Fruit fly (Drosophila melanogaster) whole organism, embryonic: ENCODE results near the gene wg.

Source experiments
- Atf3 ChIP-seq: fragments of 200-800 bp; sonication (Bioruptor generic); optimal IDR thresholded peaks from 3 replicates; lab custom pipeline; 2016; ENCODE audit warnings: missing biosample characterization, missing genetic modification characterization
- Blimp-1 ChIP-seq: fragments of 200-800 bp; sonication (Bioruptor generic); optimal IDR thresholded peaks from 3 replicates; lab custom pipeline; 2018; ENCODE audit warnings: missing biosample characterization, missing genetic modification characterization, mild to moderate bottlenecking, moderate library complexity, missing genetic modification reagents
- CG14710 ChIP-seq: fragments of 200-800 bp; sonication (Bioruptor generic); optimal IDR thresholded peaks from 3 replicates; lab custom pipeline; 2019; ENCODE audit warnings: missing biosample characterization, mild to moderate bottlenecking, missing genetic modification characterization, moderate library complexity
- CG14860 ChIP-seq: fragments of 200-800 bp; sonication (Bioruptor generic); IDR thresholded peaks from 3 replicates; pipeline ENCODE4 v1.3.6; 2022; ENCODE audit warnings: missing biosample characterization, missing genetic modification characterization; ENCODE audit not compliant: partially characterized antibody
- CG15514 ChIP-seq: fragments of 200-800 bp; sonication (Bioruptor generic); optimal IDR thresholded peaks from 3 replicates; lab custom pipeline; 2017; ENCODE audit warnings: missing biosample characterization, missing genetic modification characterization, mild to moderate bottlenecking, moderate library complexity, missing genetic modification reagents
- CG16815 ChIP-seq: fragments of 200-800 bp; sonication (Bioruptor generic); optimal IDR thresholded peaks from 3 replicates; lab custom pipeline; 2017; ENCODE audit warnings: missing biosample characterization, mild to moderate bottlenecking, missing genetic modification characterization
- CG17359 ChIP-seq: fragments of 200-800 bp; sonication (Bioruptor generic); optimal IDR thresholded peaks from 3 replicates; lab custom pipeline; 2018; ENCODE audit warnings: missing biosample characterization, mild to moderate bottlenecking, missing genetic modification characterization, moderate library complexity
- CG17802 ChIP-seq: fragments of 200-800 bp; sonication (Bioruptor generic); optimal IDR thresholded peaks from 2 replicates; lab custom pipeline; 2018; ENCODE audit warnings: missing biosample characterization, mild to moderate bottlenecking, missing genetic modification characterization, moderate library complexity
- CG17912 ChIP-seq: fragments of 200-800 bp; sonication (Bioruptor generic); optimal IDR thresholded peaks from 2 replicates; lab custom pipeline; 2018; ENCODE audit warnings: missing biosample characterization, mild to moderate bottlenecking, missing genetic modification characterization
- CG18599 ChIP-seq: fragments of 200-800 bp; sonication (Bioruptor generic); optimal IDR thresholded peaks from 3 replicates; lab custom pipeline; 2017; ENCODE audit warnings: missing biosample characterization, missing genetic modification characterization, mild to moderate bottlenecking, moderate library complexity, missing genetic modification reagents
- CG18619 ChIP-seq: fragments of 200-800 bp; sonication (Bioruptor generic); optimal IDR thresholded peaks from 3 replicates; lab custom pipeline; 2017; ENCODE audit warnings: missing biosample characterization, mild to moderate bottlenecking, missing genetic modification characterization
- CG18764 ChIP-seq: fragments of 200-800 bp; sonication (Bioruptor generic); optimal IDR thresholded peaks from 3 replicates; lab custom pipeline; 2016; ENCODE audit warnings: missing biosample characterization, missing genetic modification characterization
- CG2712 ChIP-seq: fragments of 200-800 bp; optimal IDR thresholded peaks from 3 replicates; lab custom pipeline; 2019; ENCODE audit warnings: missing biosample characterization, mild to moderate bottlenecking, missing genetic modification characterization, moderate library complexity
- CG3163 ChIP-seq: fragments of 200-800 bp; sonication (Bioruptor generic); optimal IDR thresholded peaks from 3 replicates; lab custom pipeline; 2016; ENCODE audit warnings: missing biosample characterization, missing genetic modification characterization
- CG4854 ChIP-seq: fragments of 200-800 bp; sonication (Bioruptor generic); optimal IDR thresholded peaks from 2 replicates; lab custom pipeline; 2016; ENCODE audit warnings: missing biosample characterization, missing genetic modification characterization, inconsistent platforms
- CG5245 ChIP-seq: fragments of 200-800 bp; sonication (Bioruptor generic); optimal IDR thresholded peaks from 3 replicates; lab custom pipeline; 2016; ENCODE audit warnings: missing biosample characterization, missing genetic modification characterization
- CG5953 ChIP-seq: fragments of 200-800 bp; sonication (Bioruptor generic); IDR thresholded peaks from 2 replicates; pipeline ENCODE4 v1.3.6; 2022; ENCODE audit warnings: missing biosample characterization, missing genetic modification characterization
- CG7357 ChIP-seq: fragments of 200-800 bp; sonication (Bioruptor generic); IDR thresholded peaks from 3 replicates; pipeline ENCODE4 v1.3.6; 2022; ENCODE audit warnings: missing biosample characterization, missing genetic modification characterization
- CG8944 ChIP-seq: fragments of 200-800 bp; sonication (Bioruptor generic); optimal IDR thresholded peaks from 3 replicates; lab custom pipeline; 2016; ENCODE audit warnings: missing biosample characterization, missing genetic modification characterization
- CG9437 ChIP-seq: fragments of 200-800 bp; sonication (Bioruptor generic); optimal IDR thresholded peaks from 2 replicates; lab custom pipeline; 2018; ENCODE audit warnings: missing biosample characterization, mild to moderate bottlenecking, missing genetic modification characterization
- Dbx ChIP-seq: fragments of 200-800 bp; sonication (Bioruptor generic); IDR thresholded peaks from 3 replicates; pipeline ENCODE4 v1.3.6; 2022; ENCODE audit warnings: missing biosample characterization, missing genetic modification characterization
- Dip3 ChIP-seq: fragments of 200-800 bp; sonication (Bioruptor generic); optimal IDR thresholded peaks from 3 replicates; lab custom pipeline; 2016; ENCODE audit warnings: missing biosample characterization, missing genetic modification characterization
- Ets65A ChIP-seq: fragments of 200-800 bp; sonication (Bioruptor generic); peaks from one replicate; lab custom pipeline; 2016; ENCODE audit warnings: missing biosample characterization, missing genetic modification characterization
- Fer3 ChIP-seq: fragments of 200-800 bp; sonication (Bioruptor generic); optimal IDR thresholded peaks from 2 replicates; lab custom pipeline; 2018; ENCODE audit warnings: missing biosample characterization, mild to moderate bottlenecking, missing genetic modification characterization, moderate library complexity
- H15 ChIP-seq: fragments of 200-800 bp; sonication (Bioruptor generic); IDR thresholded peaks from 3 replicates; pipeline ENCODE4 v1.3.6; 2022; ENCODE audit warnings: missing biosample characterization, missing genetic modification characterization
- Jarid2 ChIP-seq: fragments of 200-800 bp; sonication (Bioruptor generic); optimal IDR thresholded peaks from 3 replicates; lab custom pipeline; 2017; ENCODE audit warnings: mild to moderate bottlenecking, missing biosample characterization, missing genetic modification reagents, missing genetic modification characterization
- MBD-R2 ChIP-seq: fragments of 200-800 bp; sonication (Bioruptor generic); IDR thresholded peaks from 2 replicates; pipeline ENCODE4 v1.3.6; 2022; ENCODE audit warnings: missing biosample characterization, missing genetic modification characterization
- NFAT ChIP-seq: fragments of 200-800 bp; sonication (Bioruptor generic); IDR thresholded peaks from 2 replicates; pipeline ENCODE4 v1.3.6; 2022; ENCODE audit warnings: missing biosample characterization, missing genetic modification characterization
- Nf-YC ChIP-seq: fragments of 200-800 bp; optimal IDR thresholded peaks from 3 replicates; lab custom pipeline; 2019; ENCODE audit warnings: missing biosample characterization, mild to moderate bottlenecking, missing genetic modification characterization, moderate library complexity
- Opbp ChIP-seq: fragments of 200-800 bp; sonication (Bioruptor generic); IDR thresholded peaks from 3 replicates; pipeline ENCODE4 v1.3.6; 2022; ENCODE audit warnings: missing biosample characterization, missing genetic modification characterization; ENCODE audit not compliant: partially characterized antibody
- Pdp1 ChIP-seq, 2 experiments: fragments of 200-800 bp; sonication (Bioruptor generic); optimal IDR thresholded peaks; 3 replicates each; lab custom pipeline; 2016; ENCODE audit warnings: missing biosample characterization in 2 of 2, missing genetic modification characterization in 2 of 2, mild to moderate bottlenecking in 1 of 2, moderate library complexity in 1 of 2
- bcd ChIP-seq: fragments of 200-800 bp; sonication (Bioruptor generic); optimal IDR thresholded peaks from 2 replicates; lab custom pipeline; 2017; ENCODE audit warnings: missing biosample characterization, mild to moderate bottlenecking, missing genetic modification characterization
- cas ChIP-seq: fragments of 200-800 bp; sonication (Bioruptor generic); IDR thresholded peaks from 2 replicates; pipeline ENCODE4 v1.3.6; 2022; ENCODE audit warnings: missing biosample characterization, missing genetic modification characterization
- chif ChIP-seq, 2 experiments: fragments of 200-800 bp; sonication (Bioruptor generic); optimal IDR thresholded peaks; 3 replicates each; lab custom pipeline; 2016; ENCODE audit warnings: missing biosample characterization in 2 of 2, missing genetic modification characterization in 2 of 2
- chn ChIP-seq: fragments of 200-800 bp; sonication (Bioruptor generic); optimal IDR thresholded peaks from 2 replicates; lab custom pipeline; 2016; ENCODE audit warnings: missing biosample characterization, missing genetic modification characterization
- ci ChIP-seq: fragments of 200-800 bp; sonication (Bioruptor generic); IDR thresholded peaks from 3 replicates; pipeline ENCODE4 v1.3.6; 2022; ENCODE audit warnings: missing biosample characterization, missing genetic modification characterization
- dpn ChIP-seq, 2 experiments: fragments of 200-800 bp; sonication (Bioruptor generic); optimal IDR thresholded peaks; 3 replicates each; lab custom pipeline; 2016; ENCODE audit warnings: missing biosample characterization in 2 of 2, missing genetic modification characterization in 2 of 2
- esg ChIP-seq: fragments of 200-800 bp; sonication (Bioruptor generic); conservative IDR thresholded peaks from 2 replicates; pipeline ENCODE4 v1.3.6; 2022; ENCODE audit warnings: missing biosample characterization, missing genetic modification characterization
- fd96Cb ChIP-seq: fragments of 200-800 bp; sonication (Bioruptor generic); optimal IDR thresholded peaks from 2 replicates; lab custom pipeline; 2018; ENCODE audit warnings: missing biosample characterization, mild to moderate bottlenecking, missing genetic modification characterization, moderate library complexity
- gt ChIP-seq: fragments of 200-800 bp; sonication (Bioruptor generic); IDR thresholded peaks from 2 replicates; pipeline ENCODE4 v1.3.6; 2022; ENCODE audit warnings: missing biosample characterization, missing genetic modification characterization
- knrl ChIP-seq: fragments of 200-800 bp; sonication (Bioruptor generic); IDR thresholded peaks from 3 replicates; pipeline ENCODE4 v1.3.6; 2022; ENCODE audit warnings: missing biosample characterization, missing genetic modification characterization; ENCODE audit not compliant: partially characterized antibody
- onecut ChIP-seq: fragments of 200-800 bp; sonication (Bioruptor generic); IDR thresholded peaks from 2 replicates; pipeline ENCODE4 v1.3.6; 2022; ENCODE audit warnings: missing biosample characterization, missing genetic modification characterization
- pan ChIP-seq, 4 experiments: fragments of >200 bp in 3 of 4; fragments of 200-800 bp in 1 of 4; sonication (Bioruptor generic) in 1 of 4; optimal IDR thresholded peaks in 3 of 4; IDR thresholded peaks in 1 of 4; 2 replicates each; pipeline versions ENCODE4 v1.3.6 to Lab custom; 2017 to 2022; ENCODE audit warnings: missing biosample characterization in 2 of 4, missing genetic modification characterization in 2 of 4, mixed read lengths in 1 of 4
- pnt ChIP-seq: fragments of 200-800 bp; sonication (Bioruptor generic); optimal IDR thresholded peaks from 3 replicates; lab custom pipeline; 2016; ENCODE audit warnings: missing biosample characterization, missing genetic modification characterization
- sob ChIP-seq: fragments of 200-800 bp; sonication (Bioruptor generic); IDR thresholded peaks from 2 replicates; pipeline ENCODE4 v1.3.6; 2022; ENCODE audit warnings: missing biosample characterization, missing genetic modification characterization
- sqz ChIP-seq: fragments of 200-800 bp; sonication (Bioruptor generic); optimal IDR thresholded peaks from 3 replicates; lab custom pipeline; 2018; ENCODE audit warnings: missing biosample characterization, mild to moderate bottlenecking, missing genetic modification characterization
- stc ChIP-seq: fragments of 200-800 bp; sonication (Bioruptor generic); IDR thresholded peaks from 2 replicates; pipeline ENCODE4 v1.3.6; 2022; ENCODE audit warnings: missing biosample characterization, missing genetic modification characterization
- trem ChIP-seq: fragments of 200-800 bp; optimal IDR thresholded peaks from 3 replicates; lab custom pipeline; 2019; ENCODE audit warnings: missing biosample characterization, mild to moderate bottlenecking, missing genetic modification characterization, moderate library complexity
- yki ChIP-seq: fragments of >200 bp; optimal IDR thresholded peaks from 3 replicates; lab custom pipeline; 2018
- zf30C ChIP-seq: fragments of 200-800 bp; sonication (Bioruptor generic); optimal IDR thresholded peaks from 3 replicates; lab custom pipeline; 2018; ENCODE audit warnings: missing biosample characterization, mild to moderate bottlenecking, missing genetic modification characterization

wg gene

dm6 chr2L:7281430-7281829 lies 25.5 kb upstream of the wg start (continued):
- TF ChIP-seq trem (tag; lab: Kevin White, UChicago) (peak; percentile 40), sqz (GFP tag; lab: Kevin White, UChicago) (no peak), CG2712 (tag; lab: Kevin White, UChicago) (peak; percentile 74), Blimp-1 (peak; percentile 44), fd96Cb (peak; percentile 36), CG18764 (GFP tag; lab: Kevin White, UChicago) (peak; percentile 51), H15 (GFP tag; lab: Robert Waterston, UW) (peak; percentile 55; the same call in 1 of the 3 replicates), chif (GFP tag; optimal IDR thresholded peaks at IDR 0.05; lab: Kevin White, UChicago) (peak; percentile 8 to 80), Nf-YC (tag; lab: Kevin White, UChicago) (peak; percentile 43), esg (GFP tag; lab: Robert Waterston, UW) (peak; percentile 27; the same call in 1 of the 2 replicates), yki (lab: Kevin White, UChicago) (peak; percentile 75), Dbx (peak; percentile 76; the same call in 2 of the 3 replicates), CG18619 (peak; percentile 43), CG17359 (peak; percentile 44), ci (peak; percentile 36; the same call in 2 of the 3 replicates), CG9437 (GFP tag; lab: Kevin White, UChicago) (no peak), onecut (GFP tag; lab: Robert Waterston, UW) (peak; percentile 47), Pdp1 (GFP tag; optimal IDR thresholded peaks at IDR 0.05; lab: Kevin White, UChicago) (peak; percentile 67 to 78), CG18599 (GFP tag; lab: Kevin White, UChicago) (no peak), gt (GFP tag; lab: Robert Waterston, UW) (no peak), knrl (GFP tag; lab: Robert Waterston, UW) (peak; percentile 64; the same call in 1 of the 3 replicates), CG3163 (GFP tag; lab: Kevin White, UChicago) (peak; percentile 10), Ets65A (GFP tag; lab: Kevin White, UChicago) (peak; percentile 99), stc (no peak), CG8944 (peak; percentile 54), chn (GFP tag; lab: Kevin White, UChicago) (peak; percentile 17), CG16815 (GFP tag; lab: Kevin White, UChicago) (peak; percentile 51), dpn (GFP tag; optimal IDR thresholded peaks at IDR 0.05; lab: Kevin White, UChicago) (peak; percentile 64 to 73), NFAT (GFP tag; lab: Robert Waterston, UW) (peak; percentile 78; the same call in 1 of the 2 replicates), CG17802 (tag; lab: Kevin White, UChicago) (peak; percentile 52), Fer3 (tag; lab: Kevin White, UChicago) (peak; percentile 46), Atf3 (GFP tag; lab: Kevin White, UChicago) (peak; percentile 59), bcd (peak; percentile 62), zf30C (no peak), MBD-R2 (GFP tag; lab: Robert Waterston, UW) (no peak), pnt (GFP tag; lab: Kevin White, UChicago) (peak; percentile 74), CG5953 (GFP tag; lab: Robert Waterston, UW) (no peak), CG17912 (GFP tag; lab: Kevin White, UChicago) (peak; percentile 44), CG15514 (peak; percentile 32), pan (optimal IDR thresholded peaks at IDR 0.05; lab: Kevin White, UChicago) (no peak), pan (GFP tag; optimal IDR thresholded peaks at IDR 0.05 in 1 of 2, IDR thresholded peaks at IDR 0.05 in 1 of 2) (peak in 1 of 2 experiments; percentile 40), CG14710 (tag; lab: Kevin White, UChicago) (peak; percentile 60), CG4854 (GFP tag; lab: Kevin White, UChicago) (peak; percentile 51), CG7357 (peak; percentile 39; the same call in 1 of the 3 replicates), Opbp (peak; percentile 28; the same call in 1 of the 3 replicates), Jarid2 (GFP tag; lab: Kevin White, UChicago) (peak; percentile 75), CG14860 (GFP tag; lab: Robert Waterston, UW) (no peak), CG5245 (GFP tag; lab: Kevin White, UChicago) (peak; percentile 73), sob (peak; percentile 65), Dip3 (GFP tag; lab: Kevin White, UChicago) (peak; percentile 55), cas (GFP tag; lab: Robert Waterston, UW) (0 out of 2 replicates have a peak, but pooled peaks have one; percentile 16)
